Worm (Caenorhabditis elegans): Measurements from ENCODE around the gene cyp-35A2.

ce11 chrV:7339831-7340230, 24.2 kb downstream of the cyp-35A2 start, which contains the start of gene srh-187:
- TF ChIP-seq tra-4 (tag; optimal IDR thresholded peaks at IDR 0.05) (no peak), hmbx-1 (tag; optimal IDR thresholded peaks at IDR 0.05) (no peak), ama-1 (optimal IDR thresholded peaks at IDR 0.05) (no peak), B0310.2 (tag; optimal IDR thresholded peaks at IDR 0.05) (no peak), hmg-4 (GFP tag; optimal IDR thresholded peaks at IDR 0.05) (no peak), flt-1 (GFP tag; IDR thresholded peaks at IDR 0.05) (no peak)
